Fruit fly (Drosophila melanogaster): ENCODE results near the gene CG7194.

The CG7194 gene

dm6 chr3L:8284651-8285050, 19.2 kb downstream of the CG7194 start:
- TF ChIP-seq foxo (GFP tag; optimal IDR thresholded peaks at IDR 0.05): peak in 1 of 2 experiments; percentile 49
- TF ChIP-seq dmrt93B (GFP tag; optimal IDR thresholded peaks at IDR 0.05): peak; percentile 35
- TF ChIP-seq ey (GFP tag; optimal IDR thresholded peaks at IDR 0.05): peak; percentile 38
- TF ChIP-seq rgr (GFP tag; optimal IDR thresholded peaks at IDR 0.05): peak; percentile 35
- no peak for TF ChIP-seq pan (optimal IDR thresholded peaks at IDR 0.05)
- no peak for TF ChIP-seq Mio (GFP tag; optimal IDR thresholded peaks at IDR 0.05)
- TF ChIP-seq Hr83 (GFP tag; optimal IDR thresholded peaks at IDR 0.05; ENCODE audit: poor library complexity, severe bottlenecking): no peak
- TF ChIP-seq CG9705 (GFP tag; optimal IDR thresholded peaks at IDR 0.05): no peak
- no peak for TF ChIP-seq Abd-B (GFP tag; optimal IDR thresholded peaks at IDR 0.05)
- TF ChIP-seq fru (GFP tag; optimal IDR thresholded peaks at IDR 0.05): peak; percentile 30
- TF ChIP-seq OdsH (GFP tag; optimal IDR thresholded peaks at IDR 0.05): peak; percentile 20
- TF ChIP-seq usp (GFP tag; optimal IDR thresholded peaks at IDR 0.05): no peak
- TF ChIP-seq Rel (GFP tag; optimal IDR thresholded peaks at IDR 0.05): no peak
- no peak for TF ChIP-seq Rel (tag; optimal IDR thresholded peaks at IDR 0.05)
- TF ChIP-seq h (GFP tag; optimal IDR thresholded peaks at IDR 0.05): peak; percentile 64
- no peak for TF ChIP-seq sage (GFP tag; optimal IDR thresholded peaks at IDR 0.05)
- no peak for TF ChIP-seq CrebA (GFP tag; optimal IDR thresholded peaks at IDR 0.05; ENCODE audit: borderline replicate concordance)
- TF ChIP-seq tai (GFP tag; optimal IDR thresholded peaks at IDR 0.05): no peak
- no peak for TF ChIP-seq Hr78 (GFP tag; optimal IDR thresholded peaks at IDR 0.05)
- peak; percentile 29 for TF ChIP-seq Sp1 (GFP tag; optimal IDR thresholded peaks at IDR 0.05)
- TF ChIP-seq Hnf4 (GFP tag; optimal IDR thresholded peaks at IDR 0.05): no peak
- peak; percentile 54 for TF ChIP-seq HLH106 (tag; optimal IDR thresholded peaks at IDR 0.05)
- no peak for TF ChIP-seq N (GFP tag; optimal IDR thresholded peaks at IDR 0.05)
- TF ChIP-seq CG32264 (GFP tag; optimal IDR thresholded peaks at IDR 0.05): no peak
- peak; percentile 12 for TF ChIP-seq woc (GFP tag; optimal IDR thresholded peaks at IDR 0.05)
- TF ChIP-seq GATAd (GFP tag; optimal IDR thresholded peaks at IDR 0.05): no peak
